Worm (Caenorhabditis elegans) whole organism, young adult: Measurements from ENCODE around the gene T10B5.4.

Experiments used
- B0019.2 ChIP-seq: fragments of 200-800 bp; sonication (Bioruptor generic); conservative IDR thresholded peaks from 2 replicates; pipeline ENCODE4 v1.3.6; 2022; ENCODE audit warnings: missing genetic modification reagents, missing genetic modification characterization, missing compliant biosample characterization
- B0336.3 ChIP-seq: fragments of 200-800 bp; sonication (Bioruptor generic); IDR thresholded peaks from 2 replicates; pipeline ENCODE4 v1.3.6; 2022; ENCODE audit warnings: missing genetic modification characterization, missing compliant biosample characterization
- C06A6.2 ChIP-seq: fragments of 200-800 bp; sonication (Bioruptor generic); conservative IDR thresholded peaks from 2 replicates; pipeline ENCODE4 v1.3.6; 2022; ENCODE audit warnings: missing genetic modification characterization, missing compliant biosample characterization
- D2030.7 ChIP-seq: fragments of 200-800 bp; sonication (Bioruptor generic); IDR thresholded peaks from 2 replicates; pipeline ENCODE4 v1.3.6; 2022; ENCODE audit warnings: missing genetic modification reagents, missing genetic modification characterization, missing compliant biosample characterization
- F10E7.11 ChIP-seq: sonication (generic microtip); optimal IDR thresholded peaks from 2 replicates; lab custom pipeline; 2017; ENCODE audit warnings: mild to moderate bottlenecking, missing genetic modification characterization, moderate library complexity, missing compliant biosample characterization
- F22D6.2 ChIP-seq: sonication (generic microtip); optimal IDR thresholded peaks from 2 replicates; lab custom pipeline; 2016; ENCODE audit warnings: mild to moderate bottlenecking, missing genetic modification characterization, missing compliant biosample characterization
- F23B12.7 ChIP-seq: sonication (generic microtip); optimal IDR thresholded peaks from 2 replicates; lab custom pipeline; 2017; ENCODE audit warnings: missing genetic modification characterization, mild to moderate bottlenecking, missing compliant biosample characterization, antibody characterized with exemption, moderate library complexity; ENCODE audit not compliant: insufficient read depth
- F33H1.4 ChIP-seq: fragments of 200-800 bp; sonication (Bioruptor generic); IDR thresholded peaks from 2 replicates; pipeline ENCODE4 v1.3.6; 2022; ENCODE audit warnings: missing genetic modification reagents, missing genetic modification characterization, missing compliant biosample characterization
- F49E8.2 ChIP-seq: sonication (generic microtip); optimal IDR thresholded peaks from 3 replicates; lab custom pipeline; 2017; ENCODE audit warnings: missing genetic modification characterization, mild to moderate bottlenecking, missing compliant biosample characterization, antibody characterized with exemption, moderate library complexity; ENCODE audit not compliant: insufficient read depth
- F57C9.4 ChIP-seq: sonication (generic microtip); optimal IDR thresholded peaks from 2 replicates; lab custom pipeline; 2017; ENCODE audit warnings: mild to moderate bottlenecking, missing genetic modification characterization, missing compliant biosample characterization
- T07F8.4 ChIP-seq: sonication (generic microtip); optimal IDR thresholded peaks from 2 replicates; lab custom pipeline; 2016; ENCODE audit warnings: mild to moderate bottlenecking, missing genetic modification characterization, moderate library complexity, missing compliant biosample characterization
- T26A5.8 ChIP-seq: sonication (generic microtip); optimal IDR thresholded peaks from 2 replicates; lab custom pipeline; 2016; ENCODE audit warnings: missing genetic modification characterization, missing compliant biosample characterization
- Y56A3A.18 ChIP-seq: fragments of 200-800 bp; sonication (Bioruptor generic); IDR thresholded peaks from 2 replicates; pipeline ENCODE4 v1.3.6; 2022; ENCODE audit warnings: missing genetic modification reagents, missing genetic modification characterization, missing compliant biosample characterization
- Y79H2A.3 ChIP-seq: fragments of 200-800 bp; sonication (Bioruptor generic); conservative IDR thresholded peaks from 2 replicates; pipeline ENCODE4 v1.3.6; 2022; ENCODE audit warnings: missing genetic modification reagents, missing genetic modification characterization, missing compliant biosample characterization
- ama-1 ChIP-seq, 3 experiments: fragments of 150-350 bp in 1 of 3; sonication (generic microtip) in 2 of 3; optimal IDR thresholded peaks; 2 replicates each; lab custom pipeline; 2014 to 2018; ENCODE audit warnings: missing biosample characterization in 2 of 3, missing genetic modification characterization in 2 of 3, missing genetic modification reagents in 2 of 3
- aptf-2 ChIP-seq: fragments of 200-800 bp; sonication (Bioruptor generic); conservative IDR thresholded peaks from 2 replicates; pipeline ENCODE4 v1.3.6; 2022; ENCODE audit warnings: missing genetic modification reagents, missing genetic modification characterization, missing compliant biosample characterization
- aptf-3 ChIP-seq: fragments of 200-800 bp; sonication (Bioruptor generic); IDR thresholded peaks from 2 replicates; pipeline ENCODE4 v1.3.6; 2022; ENCODE audit warnings: missing genetic modification characterization, missing compliant biosample characterization
- attf-3 ChIP-seq: fragments of 200-800 bp; sonication (Bioruptor generic); conservative IDR thresholded peaks from 2 replicates; pipeline ENCODE4 v1.3.6; 2022; ENCODE audit warnings: missing genetic modification reagents, missing genetic modification characterization, missing compliant biosample characterization
- bed-1 ChIP-seq: fragments of 200-800 bp; sonication (Bioruptor generic); IDR thresholded peaks from 2 replicates; pipeline ENCODE4 v1.3.6; 2022; ENCODE audit warnings: missing genetic modification reagents, missing genetic modification characterization, missing compliant biosample characterization
- ceh-100 ChIP-seq: fragments of 200-800 bp; sonication (Bioruptor generic); IDR thresholded peaks from 2 replicates; pipeline ENCODE4 v1.3.6; 2022; ENCODE audit warnings: missing genetic modification reagents, missing genetic modification characterization, missing compliant biosample characterization
- ceh-40 ChIP-seq: fragments of 200-800 bp; sonication (Bioruptor generic); IDR thresholded peaks from 2 replicates; pipeline ENCODE4 v1.3.6; 2022; ENCODE audit warnings: missing genetic modification characterization, missing compliant biosample characterization
- efl-1 ChIP-seq: fragments of 150-350 bp; optimal IDR thresholded peaks from 2 replicates; lab custom pipeline; 2014; ENCODE audit warnings: missing biosample characterization, missing genetic modification reagents, missing genetic modification characterization
- egl-44 ChIP-seq: fragments of 200-800 bp; sonication (Bioruptor generic); IDR thresholded peaks from 2 replicates; pipeline ENCODE4 v1.3.6; 2022; ENCODE audit warnings: missing genetic modification reagents, missing genetic modification characterization, missing compliant biosample characterization
- gei-17 ChIP-seq: fragments of 200-800 bp; sonication (Bioruptor generic); optimal IDR thresholded peaks from 2 replicates; lab custom pipeline; 2018; ENCODE audit warnings: mild to moderate bottlenecking, missing genetic modification characterization, missing compliant biosample characterization
- hmg-1.2 ChIP-seq: fragments of 200-800 bp; sonication (Bioruptor generic); IDR thresholded peaks from 2 replicates; pipeline ENCODE4 v1.3.6; 2022; ENCODE audit warnings: missing genetic modification reagents, missing genetic modification characterization, missing compliant biosample characterization
- hrde-1 ChIP-seq: sonication (generic microtip); optimal IDR thresholded peaks from 2 replicates; lab custom pipeline; 2016; ENCODE audit warnings: missing genetic modification characterization, mild to moderate bottlenecking, missing compliant biosample characterization, moderate library complexity, missing genotype, missing genetic modification reagents, borderline replicate concordance
- hsf-1 ChIP-seq: fragments of 200-800 bp; sonication (Bioruptor generic); IDR thresholded peaks from 2 replicates; pipeline ENCODE4 v1.3.6; 2022; ENCODE audit warnings: missing genetic modification reagents, missing genetic modification characterization, missing compliant biosample characterization
- let-526 ChIP-seq: fragments of 200-800 bp; sonication (Bioruptor generic); IDR thresholded peaks from 2 replicates; pipeline ENCODE4 v1.3.6; 2022; ENCODE audit warnings: missing genetic modification reagents, missing genetic modification characterization, missing compliant biosample characterization
- let-607 ChIP-seq, 2 experiments: fragments of 200-800 bp in 1 of 2; sonication (Bioruptor generic) in 1 of 2; sonication (generic microtip) in 1 of 2; optimal IDR thresholded peaks; 2 replicates each; lab custom pipeline; 2016 to 2018; ENCODE audit warnings: mild to moderate bottlenecking in 2 of 2, missing compliant biosample characterization in 2 of 2, missing genetic modification characterization in 2 of 2, moderate library complexity in 2 of 2, missing genotype in 1 of 2
- lin-35 ChIP-seq, 3 experiments: fragments of 150-350 bp in 2 of 3; sonication (generic microtip) in 1 of 3; optimal IDR thresholded peaks; 2 replicates each; lab custom pipeline; 2014 to 2018; ENCODE audit warnings: missing biosample characterization in 3 of 3, missing genetic modification characterization in 3 of 3, missing genetic modification reagents in 3 of 3
- lin-54 ChIP-seq: fragments of 200-800 bp; sonication (Bioruptor generic); optimal IDR thresholded peaks from 2 replicates; lab custom pipeline; 2018; ENCODE audit warnings: mild to moderate bottlenecking, missing genetic modification characterization, missing compliant biosample characterization
- lsy-27 ChIP-seq: sonication (generic microtip); optimal IDR thresholded peaks from 2 replicates; lab custom pipeline; 2017; ENCODE audit warnings: missing genetic modification characterization, mild to moderate bottlenecking, missing compliant biosample characterization, antibody characterized with exemption, missing genotype, borderline replicate concordance; ENCODE audit not compliant: insufficient read depth
- madf-3 ChIP-seq: fragments of 200-800 bp; sonication (Bioruptor generic); IDR thresholded peaks from 2 replicates; pipeline ENCODE4 v1.3.6; 2022; ENCODE audit warnings: missing genetic modification reagents, missing genetic modification characterization, missing compliant biosample characterization
- mcd-1 ChIP-seq: fragments of 200-800 bp; sonication (Bioruptor generic); IDR thresholded peaks from 2 replicates; pipeline ENCODE4 v1.3.6; 2022; ENCODE audit warnings: missing genetic modification reagents, missing genetic modification characterization, missing compliant biosample characterization
- nfyb-1 ChIP-seq: fragments of 200-800 bp; sonication (Bioruptor generic); IDR thresholded peaks from 2 replicates; pipeline ENCODE4 v1.3.6; 2022; ENCODE audit warnings: missing genetic modification reagents, missing genetic modification characterization, missing compliant biosample characterization
- nhr-120 ChIP-seq: fragments of 200-800 bp; sonication (Bioruptor generic); IDR thresholded peaks from 2 replicates; pipeline ENCODE4 v1.3.6; 2022; ENCODE audit warnings: missing genetic modification characterization, missing compliant biosample characterization
- nhr-27 ChIP-seq: fragments of 200-800 bp; sonication (Bioruptor generic); optimal IDR thresholded peaks from 2 replicates; lab custom pipeline; 2018; ENCODE audit warnings: mild to moderate bottlenecking, missing genetic modification characterization, moderate library complexity, missing compliant biosample characterization
- repo-1 ChIP-seq: sonication (generic microtip); optimal IDR thresholded peaks from 2 replicates; lab custom pipeline; 2017; ENCODE audit warnings: mild to moderate bottlenecking, missing genetic modification characterization, missing compliant biosample characterization
- sdz-38 ChIP-seq: sonication (generic microtip); optimal IDR thresholded peaks from 2 replicates; lab custom pipeline; 2016; ENCODE audit warnings: missing genotype, missing genetic modification characterization, missing compliant biosample characterization
- unc-130 ChIP-seq: sonication (generic microtip); optimal IDR thresholded peaks from 2 replicates; lab custom pipeline; 2016; ENCODE audit warnings: missing genetic modification reagents, missing genetic modification characterization, missing compliant biosample characterization
- xnd-1 ChIP-seq: sonication (generic microtip); optimal IDR thresholded peaks from 2 replicates; lab custom pipeline; 2016; ENCODE audit warnings: missing genotype, missing genetic modification reagents, missing genetic modification characterization, missing compliant biosample characterization
- zfh-2 ChIP-seq: fragments of 200-800 bp; sonication (Bioruptor generic); conservative IDR thresholded peaks from 2 replicates; pipeline ENCODE4 v1.3.6; 2022; ENCODE audit warnings: missing genetic modification reagents, missing genetic modification characterization, missing compliant biosample characterization
- zim-3 ChIP-seq: sonication (generic microtip); optimal IDR thresholded peaks from 2 replicates; lab custom pipeline; 2017; ENCODE audit warnings: mild to moderate bottlenecking, missing genetic modification characterization, moderate library complexity, missing compliant biosample characterization
- ztf-26 ChIP-seq: sonication (generic microtip); optimal IDR thresholded peaks from 2 replicates; lab custom pipeline; 2017; ENCODE audit warnings: missing genetic modification characterization, missing compliant biosample characterization
- ztf-28 ChIP-seq: fragments of 200-800 bp; sonication (Bioruptor generic); IDR thresholded peaks from 2 replicates; pipeline ENCODE4 v1.3.6; 2022; ENCODE audit warnings: missing genetic modification reagents, missing genetic modification characterization, missing compliant biosample characterization
- ztf-3 ChIP-seq: fragments of 200-800 bp; sonication (Bioruptor generic); optimal IDR thresholded peaks from 2 replicates; lab custom pipeline; 2018; ENCODE audit warnings: mild to moderate bottlenecking, missing genetic modification characterization, missing compliant biosample characterization
- ztf-6 ChIP-seq: fragments of 200-800 bp; sonication (Bioruptor generic); IDR thresholded peaks from 2 replicates; pipeline ENCODE4 v1.3.6; 2022; ENCODE audit warnings: missing genetic modification reagents, missing genetic modification characterization, missing compliant biosample characterization

Gene T10B5.4

DNA sequence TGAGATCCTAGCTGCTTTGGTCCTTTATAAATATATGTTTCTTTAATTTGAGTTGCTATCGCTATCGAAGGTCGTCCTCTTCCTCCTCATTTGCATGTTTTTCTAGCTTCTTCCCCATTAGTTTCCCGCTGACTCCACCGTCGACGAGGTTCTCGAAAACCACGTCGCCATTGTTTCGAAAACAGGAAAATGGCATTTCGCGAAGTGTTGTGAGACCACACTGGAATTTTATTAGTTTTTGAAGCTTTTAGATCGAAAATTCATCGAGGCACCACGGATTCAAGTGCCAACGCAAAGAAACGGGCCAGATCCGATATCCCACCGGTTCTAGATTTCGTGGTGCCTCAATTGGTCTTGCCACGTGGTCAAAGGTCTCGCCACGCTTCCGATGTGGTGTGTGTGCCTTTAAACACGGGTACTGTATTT, 1.1 kb downstream of the T10B5.4 start (continued):
- TF ChIP-seq hrde-1 (tag; lab: Kevin White, UChicago) (peak; percentile 11), bed-1 (no peak), madf-3 (GFP tag; lab: Robert Waterston, UW) (peak; percentile 60; the same call in 1 of the 2 replicates), aptf-3 (GFP tag; lab: Robert Waterston, UW) (0 out of 2 replicates have a peak, but pooled peaks have one; percentile 54), nhr-27 (tag; lab: Kevin White, UChicago) (no peak), B0019.2 (GFP tag; lab: Robert Waterston, UW) (peak; percentile 48; the same call in 1 of the 2 replicates), F10E7.11 (tag; lab: Kevin White, UChicago) (no peak), lsy-27 (no peak), ztf-6 (GFP tag; lab: Robert Waterston, UW) (no peak), sdz-38 (no peak), ama-1 (optimal IDR thresholded peaks at IDR 0.05; lab: Kevin White, UChicago) (no peak), ama-1 (GFP tag; optimal IDR thresholded peaks at IDR 0.05; lab: Kevin White, UChicago) (no peak), zim-3 (tag; lab: Kevin White, UChicago) (no peak), egl-44 (no peak), D2030.7 (GFP tag; lab: Robert Waterston, UW) (peak; percentile 82), ztf-28 (GFP tag; lab: Robert Waterston, UW) (peak; percentile 79; the same call in 1 of the 2 replicates), repo-1 (tag; lab: Kevin White, UChicago) (no peak), ztf-3 (GFP tag; lab: Kevin White, UChicago) (no peak), F23B12.7 (tag; lab: Kevin White, UChicago) (no peak), efl-1 (GFP tag; lab: Kevin White, UChicago) (peak; percentile 51), attf-3 (GFP tag; lab: Robert Waterston, UW) (no peak), Y56A3A.18 (GFP tag; lab: Robert Waterston, UW) (no peak; the same call in 1 of the 2 replicates), nhr-120 (GFP tag; lab: Robert Waterston, UW) (no peak), ztf-26 (tag; lab: Kevin White, UChicago) (no peak), F57C9.4 (tag; lab: Kevin White, UChicago) (no peak), F49E8.2 (tag; lab: Kevin White, UChicago) (peak; percentile 54), C06A6.2 (GFP tag; lab: Robert Waterston, UW) (no peak), xnd-1 (tag; lab: Kevin White, UChicago) (peak; percentile 46), let-526 (GFP tag; lab: Robert Waterston, UW) (no peak), Y79H2A.3 (peak; percentile 43; the same call in 1 of the 2 replicates), T07F8.4 (tag; lab: Kevin White, UChicago) (no peak), ceh-100 (peak; percentile 88), T26A5.8 (no peak), B0336.3 (GFP tag; lab: Robert Waterston, UW) (peak; percentile 65), let-607 (tag; optimal IDR thresholded peaks at IDR 0.05; lab: Kevin White, UChicago) (no peak), zfh-2 (GFP tag; lab: Robert Waterston, UW) (no peak), F22D6.2 (tag; lab: Kevin White, UChicago) (no peak), ceh-40 (GFP tag; lab: Robert Waterston, UW) (no peak), aptf-2 (GFP tag; lab: Robert Waterston, UW) (no peak), lin-35 (GFP tag; optimal IDR thresholded peaks at IDR 0.05; lab: Kevin White, UChicago) (no peak), nfyb-1 (GFP tag; lab: Robert Waterston, UW) (no peak), F33H1.4 (GFP tag; lab: Robert Waterston, UW) (peak; percentile 74), unc-130 (peak; percentile 39), gei-17 (GFP tag; lab: Kevin White, UChicago) (no peak), hmg-1.2 (peak; percentile 12), mcd-1 (GFP tag; lab: Robert Waterston, UW) (peak; percentile 25; the same call in 1 of the 2 replicates), hsf-1 (GFP tag; lab: Robert Waterston, UW) (peak; percentile 59; the same call in 1 of the 2 replicates), lin-54 (GFP tag; lab: Kevin White, UChicago) (peak; percentile 38)
